Fruit fly (Drosophila melanogaster) whole organism, embryonic: Measurements from ENCODE around the gene inc.

Experiments
- ATbp ChIP-seq: fragments of 200-800 bp; sonication (Bioruptor generic); optimal IDR thresholded peaks from 2 replicates; lab custom pipeline; 2017; ENCODE audit warnings: missing biosample characterization, mild to moderate bottlenecking, missing genetic modification characterization, missing genetic modification reagents
- Aef1 ChIP-seq: fragments of 200-800 bp; sonication (Bioruptor generic); IDR thresholded peaks from 3 replicates; pipeline ENCODE4 v1.3.6; 2022; ENCODE audit warnings: missing biosample characterization, missing genetic modification characterization
- Bdp1 ChIP-seq: fragments of 200-800 bp; sonication (Bioruptor generic); optimal IDR thresholded peaks from 3 replicates; lab custom pipeline; 2016; ENCODE audit warnings: missing biosample characterization, missing genetic modification characterization
- Bteb2 ChIP-seq: fragments of 200-800 bp; sonication (Bioruptor generic); optimal IDR thresholded peaks from 2 replicates; lab custom pipeline; 2016; ENCODE audit warnings: missing biosample characterization, missing genetic modification characterization
- CG10565 ChIP-seq: fragments of 200-800 bp; sonication (Bioruptor generic); optimal IDR thresholded peaks from 3 replicates; lab custom pipeline; 2016; ENCODE audit warnings: missing biosample characterization, mild to moderate bottlenecking, missing genetic modification characterization
- CG11085 ChIP-seq: fragments of 200-800 bp; sonication (Bioruptor generic); IDR thresholded peaks from 2 replicates; pipeline ENCODE4 v1.3.6; 2022; ENCODE audit warnings: missing biosample characterization, missing genetic modification characterization
- CG11247 ChIP-seq: fragments of 200-800 bp; sonication (Bioruptor generic); IDR thresholded peaks from 2 replicates; pipeline ENCODE4 v1.3.6; 2022; ENCODE audit warnings: missing biosample characterization, missing genetic modification characterization
- CG11398 ChIP-seq: fragments of 200-800 bp; sonication (Bioruptor generic); optimal IDR thresholded peaks from 2 replicates; lab custom pipeline; 2016; ENCODE audit warnings: missing biosample characterization, missing genetic modification characterization
- CG11504 ChIP-seq: fragments of 200-800 bp; sonication (Bioruptor generic); optimal IDR thresholded peaks from 3 replicates; lab custom pipeline; 2019; ENCODE audit warnings: missing biosample characterization, mild to moderate bottlenecking, missing genetic modification characterization, moderate library complexity
- CG12659 ChIP-seq: fragments of 200-800 bp; sonication (Bioruptor generic); optimal IDR thresholded peaks from 3 replicates; lab custom pipeline; 2017; ENCODE audit warnings: mild to moderate bottlenecking, missing biosample characterization, missing genetic modification reagents, missing genetic modification characterization
- CG14860 ChIP-seq: fragments of 200-800 bp; sonication (Bioruptor generic); IDR thresholded peaks from 3 replicates; pipeline ENCODE4 v1.3.6; 2022; ENCODE audit warnings: missing biosample characterization, missing genetic modification characterization; ENCODE audit not compliant: partially characterized antibody
- CG15073 ChIP-seq: fragments of 200-800 bp; sonication (Bioruptor generic); optimal IDR thresholded peaks from 2 replicates; lab custom pipeline; 2016; ENCODE audit warnings: missing biosample characterization, missing genetic modification characterization
- CG15696 ChIP-seq: fragments of 200-800 bp; sonication (Bioruptor generic); optimal IDR thresholded peaks from 2 replicates; lab custom pipeline; 2019; ENCODE audit warnings: missing biosample characterization, mild to moderate bottlenecking, missing genetic modification characterization, moderate library complexity
- CG2678 ChIP-seq: fragments of 200-800 bp; sonication (Bioruptor generic); optimal IDR thresholded peaks from 3 replicates; lab custom pipeline; 2019; ENCODE audit warnings: missing biosample characterization, mild to moderate bottlenecking, missing genetic modification characterization, moderate library complexity
- CG3407 ChIP-seq: fragments of 200-800 bp; sonication (Bioruptor generic); optimal IDR thresholded peaks from 2 replicates; lab custom pipeline; 2018; ENCODE audit warnings: missing biosample characterization, mild to moderate bottlenecking, missing genetic modification characterization
- CG34224 ChIP-seq: fragments of 200-800 bp; sonication (Bioruptor generic); IDR thresholded peaks from 3 replicates; pipeline ENCODE4 v1.3.6; 2022; ENCODE audit warnings: missing biosample characterization, missing genetic modification characterization; ENCODE audit not compliant: partially characterized antibody
- CG3847 ChIP-seq: fragments of 200-800 bp; sonication (Bioruptor generic); IDR thresholded peaks from 2 replicates; pipeline ENCODE4 v1.3.6; 2022; ENCODE audit warnings: missing biosample characterization, missing genetic modification characterization
- CG3995 ChIP-seq: fragments of 200-800 bp; sonication (Bioruptor generic); optimal IDR thresholded peaks from 3 replicates; lab custom pipeline; 2016; ENCODE audit warnings: missing biosample characterization, missing genetic modification characterization
- CG42726 ChIP-seq: fragments of 200-800 bp; sonication (Bioruptor generic); IDR thresholded peaks from 2 replicates; pipeline ENCODE4 v1.3.6; 2022; ENCODE audit warnings: missing biosample characterization, missing genetic modification characterization; ENCODE audit not compliant: partially characterized antibody
- CG4404 ChIP-seq: fragments of 200-800 bp; sonication (Bioruptor generic); IDR thresholded peaks from 2 replicates; pipeline ENCODE4 v1.3.6; 2022; ENCODE audit warnings: missing biosample characterization, missing genetic modification characterization
- CG7357 ChIP-seq: fragments of 200-800 bp; sonication (Bioruptor generic); IDR thresholded peaks from 3 replicates; pipeline ENCODE4 v1.3.6; 2022; ENCODE audit warnings: missing biosample characterization, missing genetic modification characterization
- CG7928 ChIP-seq: fragments of 200-800 bp; sonication (Bioruptor generic); optimal IDR thresholded peaks from 2 replicates; lab custom pipeline; 2017; ENCODE audit warnings: missing biosample characterization, mild to moderate bottlenecking, missing genetic modification characterization
- CG8478 ChIP-seq: fragments of >200 bp; optimal IDR thresholded peaks from 2 replicates; lab custom pipeline; 2018
- CG8765 ChIP-seq: fragments of 200-800 bp; sonication (Bioruptor generic); IDR thresholded peaks from 2 replicates; pipeline ENCODE4 v1.3.6; 2022; ENCODE audit warnings: missing biosample characterization, missing genetic modification characterization
- Chrac-16 ChIP-seq: fragments of 200-800 bp; sonication (Bioruptor generic); optimal IDR thresholded peaks from 3 replicates; lab custom pipeline; 2016; ENCODE audit warnings: missing biosample characterization, missing genetic modification characterization
- GATAe ChIP-seq: fragments of 200-800 bp; sonication (Bioruptor generic); conservative IDR thresholded peaks from 2 replicates; pipeline ENCODE4 v1.3.6; 2022; ENCODE audit warnings: missing biosample characterization, missing genetic modification characterization
- Med ChIP-seq: fragments of 200-800 bp; sonication (Bioruptor generic); peaks from one replicate; lab custom pipeline; 2016; ENCODE audit warnings: missing biosample characterization, missing genetic modification characterization, mild to moderate bottlenecking, inconsistent platforms, moderate library complexity
- Nf-YB ChIP-seq: fragments of 200-800 bp; sonication (Bioruptor generic); optimal IDR thresholded peaks from 3 replicates; lab custom pipeline; 2019; ENCODE audit warnings: missing biosample characterization, mild to moderate bottlenecking, missing genetic modification characterization, moderate library complexity
- Spps ChIP-seq: fragments of 200-800 bp; sonication (Bioruptor generic); optimal IDR thresholded peaks from 2 replicates; lab custom pipeline; 2018; ENCODE audit warnings: missing biosample characterization, mild to moderate bottlenecking, missing genetic modification characterization
- Taf1 ChIP-seq: fragments of 200-800 bp; sonication (Bioruptor generic); IDR thresholded peaks from 2 replicates; pipeline ENCODE4 v1.3.6; 2022; ENCODE audit warnings: missing biosample characterization, missing genetic modification characterization
- ab ChIP-seq: fragments of 200-800 bp; sonication (Bioruptor generic); optimal IDR thresholded peaks from 2 replicates; lab custom pipeline; 2016; ENCODE audit warnings: missing biosample characterization, missing genetic modification characterization
- abd-A ChIP-seq: fragments of 200-800 bp; sonication (Bioruptor generic); optimal IDR thresholded peaks from 3 replicates; lab custom pipeline; 2019; ENCODE audit warnings: missing biosample characterization, mild to moderate bottlenecking, missing genetic modification characterization, moderate library complexity
- ac ChIP-seq: fragments of 200-800 bp; sonication (Bioruptor generic); optimal IDR thresholded peaks from 3 replicates; lab custom pipeline; 2017; ENCODE audit warnings: missing biosample characterization, mild to moderate bottlenecking, missing genetic modification characterization
- amos ChIP-seq: fragments of 200-800 bp; sonication (Bioruptor generic); IDR thresholded peaks from 2 replicates; pipeline ENCODE4 v1.3.6; 2022; ENCODE audit warnings: missing biosample characterization, missing genetic modification characterization; ENCODE audit not compliant: partially characterized antibody
- dm ChIP-seq: fragments of 200-800 bp; sonication (Bioruptor generic); optimal IDR thresholded peaks from 3 replicates; lab custom pipeline; 2016; ENCODE audit warnings: missing biosample characterization, missing genetic modification characterization
- dmrt11E ChIP-seq: fragments of 200-800 bp; sonication (Bioruptor generic); optimal IDR thresholded peaks from 3 replicates; lab custom pipeline; 2018; ENCODE audit warnings: missing biosample characterization, mild to moderate bottlenecking, missing genetic modification characterization, moderate library complexity
- dpn ChIP-seq, 2 experiments: fragments of 200-800 bp; sonication (Bioruptor generic); optimal IDR thresholded peaks; 3 replicates each; lab custom pipeline; 2016; ENCODE audit warnings: missing biosample characterization in 2 of 2, missing genetic modification characterization in 2 of 2
- en ChIP-seq: fragments of 200-800 bp; sonication (Bioruptor generic); optimal IDR thresholded peaks from 2 replicates; lab custom pipeline; 2016; ENCODE audit warnings: missing biosample characterization, missing genetic modification characterization
- hbn ChIP-seq: fragments of 200-800 bp; sonication (Bioruptor generic); IDR thresholded peaks from 2 replicates; pipeline ENCODE4 v1.3.6; 2022; ENCODE audit warnings: missing biosample characterization, missing genetic modification characterization; ENCODE audit not compliant: partially characterized antibody
- hkb ChIP-seq, 2 experiments: fragments of 200-800 bp in 1 of 2; fragments of >200 bp in 1 of 2; sonication (Bioruptor generic) in 1 of 2; IDR thresholded peaks in 1 of 2; optimal IDR thresholded peaks in 1 of 2; 2 replicates each; pipeline versions ENCODE4 v1.3.6 to Lab custom; 2017 to 2022; ENCODE audit warnings: missing biosample characterization in 1 of 2, missing genetic modification characterization in 1 of 2
- ind ChIP-seq: fragments of 200-800 bp; sonication (Bioruptor generic); optimal IDR thresholded peaks from 3 replicates; lab custom pipeline; 2016; ENCODE audit warnings: missing biosample characterization, missing genetic modification characterization
- kay ChIP-seq: fragments of 200-800 bp; sonication (Bioruptor generic); optimal IDR thresholded peaks from 2 replicates; lab custom pipeline; 2016; ENCODE audit warnings: missing biosample characterization, missing genetic modification characterization
- lbe ChIP-seq: fragments of 200-800 bp; sonication (Bioruptor generic); optimal IDR thresholded peaks from 2 replicates; lab custom pipeline; 2016; ENCODE audit warnings: missing biosample characterization, mild to moderate bottlenecking, missing genetic modification characterization
- nerfin-2 ChIP-seq: fragments of 200-800 bp; sonication (Bioruptor generic); IDR thresholded peaks from 2 replicates; pipeline ENCODE4 v1.3.6; 2022; ENCODE audit warnings: missing biosample characterization, missing genetic modification characterization; ENCODE audit not compliant: partially characterized antibody
- org-1 ChIP-seq: fragments of 200-800 bp; sonication (Bioruptor generic); optimal IDR thresholded peaks from 2 replicates; lab custom pipeline; 2017; ENCODE audit warnings: missing biosample characterization, missing genetic modification characterization
- schlank ChIP-seq: fragments of 200-800 bp; sonication (Bioruptor generic); optimal IDR thresholded peaks from 2 replicates; lab custom pipeline; 2018; ENCODE audit warnings: missing biosample characterization, mild to moderate bottlenecking, missing genetic modification characterization
- sima ChIP-seq: fragments of 200-800 bp; sonication (Bioruptor generic); optimal IDR thresholded peaks from 2 replicates; lab custom pipeline; 2016; ENCODE audit warnings: missing biosample characterization, missing genetic modification characterization
- tx ChIP-seq: fragments of 200-800 bp; sonication (Bioruptor generic); optimal IDR thresholded peaks from 2 replicates; lab custom pipeline; 2016; ENCODE audit warnings: missing biosample characterization, missing genetic modification characterization
- unc-4 ChIP-seq: fragments of 200-800 bp; sonication (Bioruptor generic); IDR thresholded peaks from 2 replicates; pipeline ENCODE4 v1.3.6; 2022; ENCODE audit warnings: missing biosample characterization, missing genetic modification characterization; ENCODE audit not compliant: partially characterized antibody
- vnd ChIP-seq: fragments of 200-800 bp; sonication (Bioruptor generic); IDR thresholded peaks from 3 replicates; pipeline ENCODE4 v1.3.6; 2022; ENCODE audit warnings: missing biosample characterization, missing genetic modification characterization; ENCODE audit not compliant: partially characterized antibody
- zfh2 ChIP-seq: fragments of 200-800 bp; sonication (Bioruptor generic); optimal IDR thresholded peaks from 2 replicates; lab custom pipeline; 2016; ENCODE audit warnings: missing biosample characterization, missing genetic modification characterization

The inc gene

DNA sequence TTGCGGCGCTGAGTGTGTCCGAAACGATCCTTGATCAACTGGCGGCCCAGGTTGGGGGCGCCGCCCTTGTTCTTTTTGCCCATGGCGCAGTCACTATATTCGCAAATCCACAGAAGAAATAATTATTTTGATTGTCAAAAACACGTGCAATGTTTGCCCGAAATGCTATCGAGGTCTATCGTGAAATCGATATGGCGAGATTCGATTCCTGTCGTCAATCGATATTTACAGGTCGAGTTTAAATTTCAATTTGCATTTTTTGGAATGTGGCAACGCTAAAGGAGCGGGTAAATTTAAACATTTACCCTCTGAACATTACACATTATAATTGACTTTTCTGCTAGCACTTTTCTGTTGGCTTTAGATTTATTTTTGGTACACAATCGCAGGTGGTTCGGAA is 19.2 kb upstream of the inc start, which contains the start of gene Ns3 (continued):
- no peak for TF ChIP-seq zfh2 (GFP tag; lab: Kevin White, UChicago)
- TF ChIP-seq CG8478 (lab: Kevin White, UChicago): no peak
- TF ChIP-seq CG10565 (GFP tag; lab: Kevin White, UChicago): no peak
- TF ChIP-seq Aef1 (GFP tag; lab: Robert Waterston, UW): no peak
- peak; percentile 71; the same call in 1 of the 2 replicates for TF ChIP-seq CG42726
- TF ChIP-seq GATAe: no peak
- TF ChIP-seq nerfin-2 (GFP tag; lab: Robert Waterston, UW): peak; percentile 82
- TF ChIP-seq en: no peak
- TF ChIP-seq CG11247 (GFP tag; lab: Robert Waterston, UW): no peak
- peak; percentile 84 for TF ChIP-seq vnd
- TF ChIP-seq CG34224: peak; percentile 91
- peak; percentile 52 for TF ChIP-seq Med
- TF ChIP-seq dmrt11E (tag; lab: Kevin White, UChicago): no peak
- TF ChIP-seq lbe (GFP tag; lab: Kevin White, UChicago): no peak
- no peak for TF ChIP-seq CG11085 (GFP tag; lab: Robert Waterston, UW)
- no peak for TF ChIP-seq CG11504
- no peak for TF ChIP-seq CG3407 (GFP tag; lab: Kevin White, UChicago)
- no peak for TF ChIP-seq org-1 (GFP tag; lab: Kevin White, UChicago)
- no peak for TF ChIP-seq ac (GFP tag; lab: Kevin White, UChicago)
- peak; percentile 86 for TF ChIP-seq unc-4 (GFP tag; lab: Robert Waterston, UW)
- TF ChIP-seq CG12659 (GFP tag; lab: Kevin White, UChicago): peak; percentile 15
- TF ChIP-seq CG7928 (GFP tag; lab: Kevin White, UChicago): no peak
- no peak for TF ChIP-seq abd-A (tag; lab: Kevin White, UChicago)
- TF ChIP-seq amos (GFP tag; lab: Robert Waterston, UW): peak; percentile 88
- TF ChIP-seq ind (GFP tag; lab: Kevin White, UChicago): no peak
- no peak for TF ChIP-seq Bteb2 (GFP tag; lab: Kevin White, UChicago)
- peak; percentile 93 for TF ChIP-seq dm (GFP tag; lab: Kevin White, UChicago)
- no peak for TF ChIP-seq ATbp (GFP tag; lab: Kevin White, UChicago)
- no peak for TF ChIP-seq schlank (tag; lab: Kevin White, UChicago)
- no peak for TF ChIP-seq CG15073
- TF ChIP-seq CG2678 (tag; lab: Kevin White, UChicago): no peak
- TF ChIP-seq ab (GFP tag; lab: Kevin White, UChicago): no peak
- no peak for TF ChIP-seq Chrac-16 (GFP tag; lab: Kevin White, UChicago)
- no peak for TF ChIP-seq sima (GFP tag; lab: Kevin White, UChicago)
- TF ChIP-seq CG3847 (GFP tag; lab: Robert Waterston, UW): peak; percentile 32; the same call in 1 of the 2 replicates
- TF ChIP-seq Bdp1: no peak
- no peak for TF ChIP-seq CG8765 (GFP tag; lab: Robert Waterston, UW)
- TF ChIP-seq kay (GFP tag; lab: Kevin White, UChicago): no peak
- no peak for TF ChIP-seq CG7357 (GFP tag; lab: Robert Waterston, UW)
- no peak for TF ChIP-seq CG15696 (tag; lab: Kevin White, UChicago)
- TF ChIP-seq hkb (optimal IDR thresholded peaks at IDR 0.05; lab: Kevin White, UChicago): no peak
- no peak for TF ChIP-seq hkb (GFP tag; IDR thresholded peaks at IDR 0.05; lab: Robert Waterston, UW)
- TF ChIP-seq Taf1 (GFP tag; lab: Robert Waterston, UW): no peak
- no peak for TF ChIP-seq tx (GFP tag; lab: Kevin White, UChicago)
- no peak for TF ChIP-seq dpn (GFP tag; optimal IDR thresholded peaks at IDR 0.05; lab: Kevin White, UChicago)
- TF ChIP-seq Spps (tag; lab: Kevin White, UChicago): no peak
- no peak for TF ChIP-seq CG4404 (GFP tag; lab: Robert Waterston, UW)
- no peak for TF ChIP-seq Nf-YB
- TF ChIP-seq CG11398 (GFP tag; lab: Kevin White, UChicago): no peak
- peak; percentile 84 for TF ChIP-seq CG14860 (GFP tag; lab: Robert Waterston, UW)
- TF ChIP-seq CG3995 (GFP tag; lab: Kevin White, UChicago): peak; percentile 53
- peak; percentile 85 for TF ChIP-seq hbn (GFP tag; lab: Robert Waterston, UW)
